Fruit fly (Drosophila melanogaster): ENCODE measurements around the gene Manf.

Gene Manf

dm6 chr3R:16349111-16349655, at the start of gene Manf, which contains the start of gene CG14879 (continued):
- TF ChIP-seq Hand (GFP tag; optimal IDR thresholded peaks at IDR 0.05) (no peak), Neu2 (GFP tag; optimal IDR thresholded peaks at IDR 0.05; ENCODE audit: borderline replicate concordance) (no peak), vfl (GFP tag; optimal IDR thresholded peaks at IDR 0.05) (no peak), CG17829 (tag; optimal IDR thresholded peaks at IDR 0.05) (peak; percentile 30), Dll (GFP tag; IDR thresholded peaks at IDR 0.05; ENCODE audit: partially characterized antibody) (peak; percentile 59; the same call in 1 of the 4 replicates), Hmr (GFP tag; optimal IDR thresholded peaks at IDR 0.05) (peak; percentile 46), CG16863 (GFP tag; optimal IDR thresholded peaks at IDR 0.05) (peak; percentile 100), CG32532 (GFP tag; IDR thresholded peaks at IDR 0.05) (peak; percentile 51), Med (GFP tag) (peak; percentile 84), dm (GFP tag; optimal IDR thresholded peaks at IDR 0.05) (peak; percentile 35), CG4328 (GFP tag; optimal IDR thresholded peaks at IDR 0.05) (no peak), Nf-YC (tag; optimal IDR thresholded peaks at IDR 0.05) (peak; percentile 73), Ada2b (GFP tag; IDR thresholded peaks at IDR 0.05) (no peak), Dp (GFP tag; optimal IDR thresholded peaks at IDR 0.05) (peak; percentile 90), NC2α (GFP tag; optimal IDR thresholded peaks at IDR 0.05) (no peak), Myb (GFP tag; optimal IDR thresholded peaks at IDR 0.05) (peak; percentile 6), zfh1 (GFP tag; IDR thresholded peaks at IDR 0.05) (peak; percentile 41; the same call in 1 of the 3 replicates), HLH4C (GFP tag; IDR thresholded peaks at IDR 0.05; ENCODE audit: partially characterized antibody) (peak; percentile 57; the same call in 2 of the 3 replicates), CG9797 (GFP tag; optimal IDR thresholded peaks at IDR 0.05) (peak; percentile 90), ranshi (GFP tag; IDR thresholded peaks at IDR 0.05) (0 out of 2 replicates have a peak, but pooled peaks have one; percentile 4), zen2 (GFP tag; IDR thresholded peaks at IDR 0.05; ENCODE audit: partially characterized antibody) (0 out of 3 replicates have a peak, but pooled peaks have one; percentile 4), az2 (GFP tag; optimal IDR thresholded peaks at IDR 0.05) (no peak), CG5245 (GFP tag; optimal IDR thresholded peaks at IDR 0.05) (no peak), CG17912 (GFP tag; optimal IDR thresholded peaks at IDR 0.05) (peak; percentile 30), CG8924 (tag; optimal IDR thresholded peaks at IDR 0.05) (peak; percentile 0), croc (GFP tag; conservative IDR thresholded peaks at IDR 0.05) (no peak), CTCF (GFP tag; optimal IDR thresholded peaks at IDR 0.05) (peak; percentile 38), CHES-1-like (GFP tag; optimal IDR thresholded peaks at IDR 0.05) (peak; percentile 10), nom (GFP tag; optimal IDR thresholded peaks at IDR 0.05) (no peak), disco-r (GFP tag; optimal IDR thresholded peaks at IDR 0.05) (no peak), Trl (optimal IDR thresholded peaks at IDR 0.05) (peak in 1 of 2 experiments; percentile 1), Trl (GFP tag; optimal IDR thresholded peaks at IDR 0.05) (no peak), fu2 (GFP tag; optimal IDR thresholded peaks at IDR 0.05) (no peak), Drgx (GFP tag; IDR thresholded peaks at IDR 0.05) (no peak), CG10959 (GFP tag; IDR thresholded peaks at IDR 0.05) (no peak), chm (GFP tag; IDR thresholded peaks at IDR 0.05) (no peak), pfk (GFP tag; optimal IDR thresholded peaks at IDR 0.05) (no peak), ap (GFP tag; IDR thresholded peaks at IDR 0.05) (no peak), Sin3A (optimal IDR thresholded peaks at IDR 0.05) (peak; percentile 1), CG14965 (GFP tag; optimal IDR thresholded peaks at IDR 0.05; ENCODE audit: borderline replicate concordance) (no peak), Spps (tag; optimal IDR thresholded peaks at IDR 0.05) (no peak), bsh (GFP tag; optimal IDR thresholded peaks at IDR 0.05) (no peak), unc-4 (GFP tag; IDR thresholded peaks at IDR 0.05; ENCODE audit: partially characterized antibody) (peak; percentile 56), onecut (GFP tag; IDR thresholded peaks at IDR 0.05) (no peak), gfzf (GFP tag; optimal IDR thresholded peaks at IDR 0.05) (peak; percentile 69), bcd (GFP tag; optimal IDR thresholded peaks at IDR 0.05) (no peak), CG8281 (tag; optimal IDR thresholded peaks at IDR 0.05) (no peak), CG4730 (GFP tag; IDR thresholded peaks at IDR 0.05) (no peak), CkIIα-i1 (GFP tag; IDR thresholded peaks at IDR 0.05) (no peak), CG9437 (GFP tag; optimal IDR thresholded peaks at IDR 0.05) (peak; percentile 6), CG7372 (GFP tag; IDR thresholded peaks at IDR 0.05) (no peak)
